Worm (Caenorhabditis elegans) whole organism, L4/young adult: ENCODE results near the gene C15B12.8.

Experiments used
- W03F9.2 ChIP-seq: fragments of 150-350 bp; optimal IDR thresholded peaks from 2 replicates; lab custom pipeline; 2014; ENCODE audit warnings: missing biosample characterization, missing genetic modification characterization
- dao-5 ChIP-seq: sonication (generic microtip); optimal IDR thresholded peaks from 2 replicates; lab custom pipeline; 2016; ENCODE audit warnings: missing genotype, missing genetic modification characterization, moderate library complexity, missing compliant biosample characterization
- him-1 ChIP-seq: sonication (generic microtip); optimal IDR thresholded peaks from 2 replicates; lab custom pipeline; 2016; ENCODE audit warnings: missing genotype, missing genetic modification reagents, missing genetic modification characterization, missing compliant biosample characterization

DNA sequence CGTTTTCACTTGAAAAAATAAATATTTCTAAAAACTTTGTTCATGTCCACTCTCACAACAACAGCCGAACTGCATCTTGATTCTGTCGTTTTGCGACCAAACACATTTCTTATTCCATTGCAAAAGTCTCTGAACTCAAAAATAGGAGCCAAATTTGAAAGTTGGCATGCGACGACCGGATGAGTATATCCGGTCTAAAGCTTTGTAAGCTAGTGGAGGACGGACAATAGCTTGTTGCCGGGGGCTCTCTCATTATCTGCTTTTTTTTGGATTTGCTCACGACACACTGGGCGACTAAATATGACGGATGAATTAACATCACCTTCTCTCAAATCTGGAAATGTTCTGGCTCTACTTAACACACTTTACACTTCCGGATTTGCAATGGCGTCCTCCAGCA lies 12.3 kb upstream of the C15B12.8 start, which contains the start of gene K04E7.1:
- TF ChIP-seq W03F9.2 (tag; lab: Kevin White, UChicago) (no peak), him-1 (tag; lab: Kevin White, UChicago) (no peak), dao-5 (tag; lab: Kevin White, UChicago) (no peak)
